Worm (Caenorhabditis elegans): ENCODE data around the gene gei-13.

gei-13 gene

DNA sequence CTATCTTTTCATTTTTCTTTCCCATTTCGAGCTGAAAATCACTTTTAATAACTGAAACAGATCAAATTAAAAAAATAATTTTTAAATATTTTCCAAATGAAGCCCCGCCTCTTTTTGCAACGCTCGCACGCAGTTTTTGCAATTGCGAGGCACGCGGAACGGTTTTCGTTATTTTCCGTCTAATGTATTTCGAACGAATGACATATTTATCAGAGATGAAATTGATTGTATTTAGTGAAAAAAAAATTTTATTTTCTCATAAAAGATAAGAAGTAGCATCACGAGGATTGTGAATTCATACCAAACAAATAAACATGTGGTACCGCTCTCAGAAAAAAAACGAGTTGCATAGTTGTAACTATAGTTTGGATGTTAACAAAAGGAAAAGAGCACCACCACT is 7.1 kb downstream of the gei-13 start, which contains the start of gene rpac-19 (continued):
- TF ChIP-seq ama-1 (optimal IDR thresholded peaks at IDR 0.05) (peak; percentile 87), nhr-11 (tag; optimal IDR thresholded peaks at IDR 0.05) (no peak), nhr-47 (tag; optimal IDR thresholded peaks at IDR 0.05) (peak; percentile 77), ceh-82 (tag; optimal IDR thresholded peaks at IDR 0.05) (peak; percentile 10 to 18 (median 14)), ztf-11 (tag; optimal IDR thresholded peaks at IDR 0.05) (peak in 1 of 2 experiments; percentile 45), efl-3 (GFP tag; optimal IDR thresholded peaks at IDR 0.05) (no peak), snu-23 (GFP tag; optimal IDR thresholded peaks at IDR 0.05) (peak; percentile 71), hlh-17 (GFP tag; optimal IDR thresholded peaks at IDR 0.05; ENCODE audit: borderline replicate concordance) (no peak), zip-4 (GFP tag; optimal IDR thresholded peaks at IDR 0.05) (peak; percentile 31), dpl-1 (GFP tag; optimal IDR thresholded peaks at IDR 0.05) (peak; percentile 64 to 72 (median 72)), mef-2 (tag; optimal IDR thresholded peaks at IDR 0.05) (no peak), unc-86 (tag; optimal IDR thresholded peaks at IDR 0.05) (peak; percentile 40), nhr-84 (tag; optimal IDR thresholded peaks at IDR 0.05) (no peak), lin-13 (GFP tag; optimal IDR thresholded peaks at IDR 0.05) (peak; percentile 56), nhr-85 (tag) (no peak), fkh-10 (GFP tag; optimal IDR thresholded peaks at IDR 0.05) (no peak), fos-1 (tag; optimal IDR thresholded peaks at IDR 0.05) (no peak), skn-1 (tag; optimal IDR thresholded peaks at IDR 0.05) (peak; percentile 70), grh-1 (GFP tag; IDR thresholded peaks at IDR 0.05) (no peak), zag-1 (tag; optimal IDR thresholded peaks at IDR 0.05) (no peak), pax-3 (tag; optimal IDR thresholded peaks at IDR 0.05) (peak; percentile 30), unc-30 (tag; optimal IDR thresholded peaks at IDR 0.05) (no peak), nhr-71 (tag; optimal IDR thresholded peaks at IDR 0.05) (peak; percentile 76)

DNA sequence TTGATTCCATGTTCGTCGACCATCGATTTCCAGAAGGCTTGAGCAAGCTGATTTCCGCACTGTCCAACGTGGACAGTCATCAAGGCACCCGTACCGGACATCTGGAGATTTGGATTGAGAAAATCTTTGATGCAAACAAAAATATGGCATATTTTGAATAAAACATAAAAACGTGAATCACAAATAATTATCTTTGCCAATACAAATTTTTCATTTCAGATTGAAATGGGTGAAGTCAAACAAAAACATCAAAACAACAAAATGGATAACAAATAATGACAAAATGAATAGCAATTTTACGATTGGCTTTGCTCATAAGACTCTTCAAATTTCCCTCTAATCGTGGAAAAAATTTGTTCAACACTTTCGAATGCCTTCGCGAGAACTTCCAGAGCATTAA is 7.9 kb downstream of the gei-13 start, which contains the start of gene tbg-1:
TSS of gene tbg-1 (minus strand) at position 101 of the 400 bp plus-strand sequence.
- TF ChIP-seq fkh-8 (tag; optimal IDR thresholded peaks at IDR 0.05) = no peak

DNA sequence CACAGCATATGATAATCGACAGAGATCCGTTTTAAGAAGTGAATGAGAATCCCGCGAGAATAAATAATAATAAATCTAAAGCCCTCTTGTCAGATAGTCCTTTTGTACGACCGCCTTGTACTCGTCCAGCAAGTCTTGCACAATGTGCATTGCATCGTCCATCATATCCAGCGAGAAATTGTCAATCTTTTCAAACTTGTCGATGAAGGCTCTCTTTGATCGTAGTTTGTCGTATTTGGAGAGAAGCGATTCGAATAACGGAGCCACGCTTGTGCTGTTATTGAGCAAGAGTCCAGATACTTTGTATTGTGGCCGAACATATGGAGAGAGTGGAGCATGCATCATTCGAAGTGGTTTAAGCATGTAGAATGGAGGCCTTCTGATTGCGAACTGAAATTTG is 10.3 kb downstream of the gei-13 start:
- TF ChIP-seq nhr-76 (tag; optimal IDR thresholded peaks at IDR 0.05) = no peak
- TF ChIP-seq rnt-1 (tag; optimal IDR thresholded peaks at IDR 0.05) = peak; percentile 19

ce11 chrIII:9623460-9623859 is 13.5 kb downstream of the gei-13 start:
- TF ChIP-seq unc-62 (GFP tag; optimal IDR thresholded peaks at IDR 0.05) = no peak
- peak; percentile 43 for TF ChIP-seq ceh-63 (GFP tag; optimal IDR thresholded peaks at IDR 0.05)

- no peak for TF ChIP-seq nhr-77 (tag; optimal IDR thresholded peaks at IDR 0.05)
- no peak for TF ChIP-seq dsc-1 (tag; optimal IDR thresholded peaks at IDR 0.05)
- peak in 1 of 3 experiments; percentile 1 for TF ChIP-seq dpl-1 (GFP tag; optimal IDR thresholded peaks at IDR 0.05)
- peak; percentile 51 for TF ChIP-seq snu-23 (GFP tag; optimal IDR thresholded peaks at IDR 0.05)
- no peak for TF ChIP-seq nhr-12 (tag; optimal IDR thresholded peaks at IDR 0.05)
- no peak for TF ChIP-seq pax-3 (tag; optimal IDR thresholded peaks at IDR 0.05)
- no peak for TF ChIP-seq efl-1 (optimal IDR thresholded peaks at IDR 0.05)
- TF ChIP-seq efl-1 (GFP tag; optimal IDR thresholded peaks at IDR 0.05 in 1 of 2) = peak in 1 of 2 experiments; percentile 90
- TF ChIP-seq rnt-1 (tag; optimal IDR thresholded peaks at IDR 0.05) = peak; percentile 33
- peak; percentile 60 for TF ChIP-seq nhr-85 (tag)
- TF ChIP-seq elt-2 (tag; optimal IDR thresholded peaks at IDR 0.05) = peak; percentile 77
- peak; percentile 33 for TF ChIP-seq lin-14 (GFP tag; optimal IDR thresholded peaks at IDR 0.05)
- TF ChIP-seq snpc-4 (tag; optimal IDR thresholded peaks at IDR 0.05) = no peak
- no peak for TF ChIP-seq mdl-1 (tag; optimal IDR thresholded peaks at IDR 0.05)
- peak in 1 of 2 experiments; percentile 27 for TF ChIP-seq lsy-2 (tag; optimal IDR thresholded peaks at IDR 0.05)
- TF ChIP-seq pqm-1 (tag; optimal IDR thresholded peaks at IDR 0.05) = peak; percentile 83
- 0 out of 2 replicates have a peak, but pooled peaks have one; percentile 1 for TF ChIP-seq nhr-19 (GFP tag; conservative IDR thresholded peaks at IDR 0.05)
- TF ChIP-seq ceh-90 (tag; optimal IDR thresholded peaks at IDR 0.05) = no peak
- peak; percentile 54 for TF ChIP-seq nhr-71 (tag; optimal IDR thresholded peaks at IDR 0.05)
- TF ChIP-seq ceh-63 (GFP tag; optimal IDR thresholded peaks at IDR 0.05) = no peak
- TF ChIP-seq nhr-84 (tag; optimal IDR thresholded peaks at IDR 0.05) = no peak
Observed at ce11 chrIII:9621840-9622525, 14.9 kb downstream of the gei-13 start.
